Fruit fly (Drosophila melanogaster) whole organism, embryonic: ENCODE measurements around the gene dob.

Experiments used
- Asciz ChIP-seq: fragments of 200-800 bp; sonication (Bioruptor generic); optimal IDR thresholded peaks from 2 replicates; lab custom pipeline; 2017; ENCODE audit warnings: missing biosample characterization, mild to moderate bottlenecking, missing genetic modification characterization, missing genetic modification reagents
- Atf6 ChIP-seq: fragments of 200-800 bp; sonication (Bioruptor generic); IDR thresholded peaks from 2 replicates; pipeline ENCODE4 v1.3.6; 2022; ENCODE audit warnings: missing biosample characterization, missing genetic modification characterization
- Bdp1 ChIP-seq: fragments of 200-800 bp; sonication (Bioruptor generic); optimal IDR thresholded peaks from 3 replicates; lab custom pipeline; 2016; ENCODE audit warnings: missing biosample characterization, missing genetic modification characterization
- Blimp-1 ChIP-seq: fragments of 200-800 bp; sonication (Bioruptor generic); optimal IDR thresholded peaks from 3 replicates; lab custom pipeline; 2018; ENCODE audit warnings: missing biosample characterization, missing genetic modification characterization, mild to moderate bottlenecking, moderate library complexity, missing genetic modification reagents
- CG1024 ChIP-seq: fragments of 200-800 bp; sonication (Bioruptor generic); IDR thresholded peaks from 2 replicates; pipeline ENCODE4 v1.3.6; 2022; ENCODE audit warnings: missing biosample characterization, missing genetic modification characterization
- CG10321 ChIP-seq: fragments of 200-800 bp; sonication (Bioruptor generic); IDR thresholded peaks from 2 replicates; pipeline ENCODE4 v1.3.6; 2022; ENCODE audit warnings: missing biosample characterization, missing genetic modification characterization
- CG10431 ChIP-seq: fragments of 200-800 bp; sonication (Bioruptor generic); optimal IDR thresholded peaks from 3 replicates; lab custom pipeline; 2018; ENCODE audit warnings: missing biosample characterization, mild to moderate bottlenecking, missing genetic modification characterization
- CG10565 ChIP-seq: fragments of 200-800 bp; sonication (Bioruptor generic); optimal IDR thresholded peaks from 3 replicates; lab custom pipeline; 2016; ENCODE audit warnings: missing biosample characterization, mild to moderate bottlenecking, missing genetic modification characterization
- CG12769 ChIP-seq: fragments of 200-800 bp; sonication (Bioruptor generic); optimal IDR thresholded peaks from 2 replicates; lab custom pipeline; 2019; ENCODE audit warnings: missing biosample characterization, mild to moderate bottlenecking, missing genetic modification characterization, moderate library complexity
- CG15269 ChIP-seq: fragments of 200-800 bp; sonication (Bioruptor generic); optimal IDR thresholded peaks from 2 replicates; lab custom pipeline; 2018; ENCODE audit warnings: missing biosample characterization, mild to moderate bottlenecking, missing genetic modification characterization, moderate library complexity
- CG1647 ChIP-seq: fragments of 200-800 bp; sonication (Bioruptor generic); optimal IDR thresholded peaks from 3 replicates; lab custom pipeline; 2016; ENCODE audit warnings: missing biosample characterization, missing genetic modification characterization
- CG16815 ChIP-seq: fragments of 200-800 bp; sonication (Bioruptor generic); optimal IDR thresholded peaks from 3 replicates; lab custom pipeline; 2017; ENCODE audit warnings: missing biosample characterization, mild to moderate bottlenecking, missing genetic modification characterization
- CG17568 ChIP-seq: fragments of 200-800 bp; sonication (Bioruptor generic); optimal IDR thresholded peaks from 2 replicates; lab custom pipeline; 2018; ENCODE audit warnings: missing biosample characterization, mild to moderate bottlenecking, missing genetic modification characterization, moderate library complexity
- CG18619 ChIP-seq: fragments of 200-800 bp; sonication (Bioruptor generic); optimal IDR thresholded peaks from 3 replicates; lab custom pipeline; 2017; ENCODE audit warnings: missing biosample characterization, mild to moderate bottlenecking, missing genetic modification characterization
- CG2199 ChIP-seq: fragments of 200-800 bp; sonication (Bioruptor generic); IDR thresholded peaks from 3 replicates; pipeline ENCODE4 v1.3.6; 2022; ENCODE audit warnings: missing biosample characterization, missing genetic modification characterization
- CG3995 ChIP-seq: fragments of 200-800 bp; sonication (Bioruptor generic); optimal IDR thresholded peaks from 3 replicates; lab custom pipeline; 2016; ENCODE audit warnings: missing biosample characterization, missing genetic modification characterization
- CG4854 ChIP-seq: fragments of 200-800 bp; sonication (Bioruptor generic); optimal IDR thresholded peaks from 2 replicates; lab custom pipeline; 2016; ENCODE audit warnings: missing biosample characterization, missing genetic modification characterization, inconsistent platforms
- CG6654 ChIP-seq: fragments of 200-800 bp; sonication (Bioruptor generic); optimal IDR thresholded peaks from 2 replicates; lab custom pipeline; 2017; ENCODE audit warnings: missing biosample characterization, mild to moderate bottlenecking, missing genetic modification characterization
- CG6683 ChIP-seq: fragments of 200-800 bp; sonication (Bioruptor generic); optimal IDR thresholded peaks from 2 replicates; lab custom pipeline; 2017; ENCODE audit warnings: missing biosample characterization, mild to moderate bottlenecking, missing genetic modification characterization, missing genetic modification reagents
- CG7839 ChIP-seq: fragments of 200-800 bp; sonication (Bioruptor generic); optimal IDR thresholded peaks from 3 replicates; lab custom pipeline; 2018; ENCODE audit warnings: missing biosample characterization, mild to moderate bottlenecking, missing genetic modification characterization, moderate library complexity
- CG7963 ChIP-seq: fragments of 200-800 bp; sonication (Bioruptor generic); IDR thresholded peaks from 3 replicates; pipeline ENCODE4 v1.3.6; 2022; ENCODE audit warnings: missing biosample characterization, missing genetic modification characterization; ENCODE audit not compliant: partially characterized antibody
- CG8089 ChIP-seq: fragments of 200-800 bp; sonication (Bioruptor generic); optimal IDR thresholded peaks from 3 replicates; lab custom pipeline; 2016; ENCODE audit warnings: missing biosample characterization, missing genetic modification characterization
- CG8359 ChIP-seq: fragments of 200-800 bp; sonication (Bioruptor generic); optimal IDR thresholded peaks from 2 replicates; lab custom pipeline; 2017; ENCODE audit warnings: missing biosample characterization, mild to moderate bottlenecking, missing genetic modification characterization, borderline replicate concordance
- Dp ChIP-seq: fragments of 200-800 bp; sonication (Bioruptor generic); optimal IDR thresholded peaks from 2 replicates; lab custom pipeline; 2018; ENCODE audit warnings: missing biosample characterization, mild to moderate bottlenecking, missing genetic modification characterization, moderate library complexity
- E2f1 ChIP-seq: fragments of 200-800 bp; sonication (Bioruptor generic); IDR thresholded peaks from 2 replicates; pipeline ENCODE4 v1.3.6; 2022; ENCODE audit warnings: missing biosample characterization, missing genetic modification characterization
- Ets97D ChIP-seq: fragments of 200-800 bp; sonication (Bioruptor generic); optimal IDR thresholded peaks from 3 replicates; lab custom pipeline; 2016; ENCODE audit warnings: missing biosample characterization, missing genetic modification characterization
- Gsc ChIP-seq: fragments of 200-800 bp; sonication (Bioruptor generic); IDR thresholded peaks from 2 replicates; pipeline ENCODE4 v1.3.6; 2022; ENCODE audit warnings: missing biosample characterization, missing genetic modification characterization
- HLH4C ChIP-seq: fragments of 200-800 bp; sonication (Bioruptor generic); IDR thresholded peaks from 3 replicates; pipeline ENCODE4 v1.3.6; 2022; ENCODE audit warnings: missing biosample characterization, missing genetic modification characterization; ENCODE audit not compliant: partially characterized antibody
- Hey ChIP-seq: fragments of 200-800 bp; sonication (Bioruptor generic); optimal IDR thresholded peaks from 3 replicates; lab custom pipeline; 2018; ENCODE audit warnings: missing biosample characterization, mild to moderate bottlenecking, missing genetic modification characterization
- HmgD ChIP-seq: fragments of 200-800 bp; sonication (Bioruptor generic); optimal IDR thresholded peaks from 3 replicates; lab custom pipeline; 2016; ENCODE audit warnings: missing biosample characterization, missing genetic modification characterization
- Meics ChIP-seq: fragments of 200-800 bp; sonication (Bioruptor generic); optimal IDR thresholded peaks from 2 replicates; lab custom pipeline; 2017; ENCODE audit warnings: missing biosample characterization, mild to moderate bottlenecking, missing genetic modification characterization
- Vsx1 ChIP-seq: fragments of 200-800 bp; sonication (Bioruptor generic); optimal IDR thresholded peaks from 2 replicates; lab custom pipeline; 2017; ENCODE audit warnings: missing biosample characterization, mild to moderate bottlenecking, missing genetic modification characterization, missing genetic modification reagents
- ap ChIP-seq: fragments of 200-800 bp; sonication (Bioruptor generic); IDR thresholded peaks from 2 replicates; pipeline ENCODE4 v1.3.6; 2022; ENCODE audit warnings: missing biosample characterization, missing genetic modification characterization
- az2 ChIP-seq: fragments of 200-800 bp; sonication (Bioruptor generic); optimal IDR thresholded peaks from 3 replicates; lab custom pipeline; 2016; ENCODE audit warnings: missing biosample characterization, missing genetic modification characterization
- bsh ChIP-seq, 2 experiments: fragments of 200-800 bp; sonication (Bioruptor generic); optimal IDR thresholded peaks; 2 replicates each; lab custom pipeline; 2017 to 2018; ENCODE audit warnings: mild to moderate bottlenecking in 2 of 2, missing biosample characterization in 2 of 2, missing genetic modification characterization in 2 of 2, moderate library complexity in 1 of 2
- disco-r ChIP-seq: fragments of 200-800 bp; sonication (Bioruptor generic); optimal IDR thresholded peaks from 2 replicates; lab custom pipeline; 2016; ENCODE audit warnings: missing biosample characterization, missing genetic modification characterization
- gcm2 ChIP-seq: fragments of 200-800 bp; sonication (Bioruptor generic); optimal IDR thresholded peaks from 2 replicates; lab custom pipeline; 2016; ENCODE audit warnings: missing biosample characterization, missing genetic modification characterization
- gsb ChIP-seq: fragments of 200-800 bp; sonication (Bioruptor generic); IDR thresholded peaks from 2 replicates; pipeline ENCODE4 v1.3.6; 2022; ENCODE audit warnings: missing biosample characterization, missing genetic modification characterization
- ind ChIP-seq: fragments of 200-800 bp; sonication (Bioruptor generic); optimal IDR thresholded peaks from 3 replicates; lab custom pipeline; 2016; ENCODE audit warnings: missing biosample characterization, missing genetic modification characterization
- ken ChIP-seq: fragments of 200-800 bp; sonication (Bioruptor generic); IDR thresholded peaks from 3 replicates; pipeline ENCODE4 v1.3.6; 2022; ENCODE audit warnings: missing biosample characterization, missing genetic modification characterization
- lilli ChIP-seq: fragments of 200-800 bp; sonication (Bioruptor generic); optimal IDR thresholded peaks from 3 replicates; lab custom pipeline; 2016; ENCODE audit warnings: missing biosample characterization, missing genetic modification characterization
- lola ChIP-seq, 3 experiments: fragments of >200 bp in 2 of 3; fragments of 200-800 bp in 1 of 3; sonication (Bioruptor generic) in 1 of 3; optimal IDR thresholded peaks; 2 replicates each; lab custom pipeline; 2017 to 2019; ENCODE audit warnings: missing biosample characterization in 3 of 3, missing genetic modification characterization in 3 of 3, mild to moderate bottlenecking in 1 of 3, moderate library complexity in 1 of 3
- luna ChIP-seq: fragments of 200-800 bp; sonication (Bioruptor generic); optimal IDR thresholded peaks from 2 replicates; lab custom pipeline; 2016; ENCODE audit warnings: missing biosample characterization, missing genetic modification characterization
- mam ChIP-seq: fragments of 200-800 bp; sonication (Bioruptor generic); optimal IDR thresholded peaks from 3 replicates; lab custom pipeline; 2016; ENCODE audit warnings: missing biosample characterization, missing genetic modification characterization
- shn ChIP-seq: fragments of 200-800 bp; sonication (Bioruptor generic); optimal IDR thresholded peaks from 3 replicates; lab custom pipeline; 2016; ENCODE audit warnings: missing biosample characterization, missing genetic modification characterization
- slbo ChIP-seq: fragments of 200-800 bp; sonication (Bioruptor generic); IDR thresholded peaks from 2 replicates; pipeline ENCODE4 v1.3.6; 2022; ENCODE audit warnings: missing biosample characterization, missing genetic modification characterization
- sob ChIP-seq: fragments of 200-800 bp; sonication (Bioruptor generic); IDR thresholded peaks from 2 replicates; pipeline ENCODE4 v1.3.6; 2022; ENCODE audit warnings: missing biosample characterization, missing genetic modification characterization
- stwl ChIP-seq: fragments of 200-800 bp; sonication (Bioruptor generic); optimal IDR thresholded peaks from 3 replicates; lab custom pipeline; 2018; ENCODE audit warnings: missing biosample characterization, mild to moderate bottlenecking, missing genetic modification characterization, moderate library complexity
- tap ChIP-seq: fragments of 200-800 bp; optimal IDR thresholded peaks from 3 replicates; lab custom pipeline; 2019; ENCODE audit warnings: missing biosample characterization, mild to moderate bottlenecking, missing genetic modification characterization, moderate library complexity
- vfl ChIP-seq: fragments of 200-800 bp; sonication (Bioruptor generic); optimal IDR thresholded peaks from 2 replicates; lab custom pipeline; 2016; ENCODE audit warnings: missing biosample characterization, missing genetic modification characterization

Gene dob

DNA sequence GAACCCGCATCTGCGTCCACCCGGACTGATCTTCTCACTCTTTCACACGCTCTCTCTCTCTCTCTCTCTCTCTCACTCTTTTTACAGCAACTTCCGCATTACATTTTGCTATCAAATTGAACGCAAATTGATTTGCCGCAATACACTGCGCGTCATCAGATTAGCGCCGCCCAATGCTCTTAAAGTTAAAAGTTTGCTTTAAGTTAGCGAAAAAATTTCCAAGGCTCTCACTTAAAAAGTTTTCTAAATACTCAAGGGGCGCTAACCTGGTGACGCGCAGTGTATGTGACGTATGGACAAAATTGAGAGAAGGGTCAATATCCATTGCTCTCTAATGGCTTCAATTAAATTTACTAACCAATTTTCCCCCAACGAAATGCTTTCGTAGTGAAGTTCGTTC, 44.6 kb upstream of the dob start (continued):
- peak; percentile 67 for TF ChIP-seq gsb (GFP tag; lab: Robert Waterston, UW)
- peak; percentile 64 for TF ChIP-seq CG10431
- TF ChIP-seq CG6683 (GFP tag; lab: Kevin White, UChicago), result peak; percentile 72
- peak; percentile 88 for TF ChIP-seq lilli (GFP tag; lab: Kevin White, UChicago)
- TF ChIP-seq Blimp-1 (GFP tag; lab: Kevin White, UChicago), result peak; percentile 84
- peak; percentile 77 for TF ChIP-seq CG8089 (GFP tag; lab: Kevin White, UChicago)
- peak; percentile 84 for TF ChIP-seq CG1647 (GFP tag; lab: Kevin White, UChicago)
- peak; percentile 90 for TF ChIP-seq slbo
- TF ChIP-seq HLH4C (GFP tag; lab: Robert Waterston, UW), result no peak
- TF ChIP-seq disco-r (GFP tag; lab: Kevin White, UChicago), result peak; percentile 59
- TF ChIP-seq CG15269, result peak; percentile 91
- TF ChIP-seq CG16815, result peak; percentile 71
- peak; percentile 61 for TF ChIP-seq HmgD (GFP tag; lab: Kevin White, UChicago)
- peak; percentile 53 for TF ChIP-seq Ets97D (GFP tag; lab: Kevin White, UChicago)
- no peak for TF ChIP-seq CG7963 (GFP tag; lab: Robert Waterston, UW)
- TF ChIP-seq Gsc, result no peak
- no peak for TF ChIP-seq stwl (tag; lab: Kevin White, UChicago)
- peak; percentile 72; the same call in 2 of the 3 replicates for TF ChIP-seq CG2199 (GFP tag; lab: Robert Waterston, UW)
- peak; percentile 83 for TF ChIP-seq Meics
- peak; percentile 64 for TF ChIP-seq Vsx1
- peak; percentile 85 for TF ChIP-seq tap
- TF ChIP-seq shn (GFP tag; lab: Kevin White, UChicago), result peak; percentile 77
- TF ChIP-seq luna, result peak; percentile 68
- peak; percentile 70 for TF ChIP-seq E2f1 (GFP tag; lab: Robert Waterston, UW)
- peak; percentile 92 for TF ChIP-seq CG7839 (tag; lab: Kevin White, UChicago)
- peak; percentile 86 for TF ChIP-seq Asciz (GFP tag; lab: Kevin White, UChicago)
- peak; percentile 81 for TF ChIP-seq CG18619 (GFP tag; lab: Kevin White, UChicago)
- peak; percentile 71 for TF ChIP-seq CG4854
- peak; percentile 88 for TF ChIP-seq mam (GFP tag; lab: Kevin White, UChicago)
- TF ChIP-seq Hey (tag; lab: Kevin White, UChicago), result peak; percentile 41
- peak; percentile 90 for TF ChIP-seq Atf6 (GFP tag; lab: Robert Waterston, UW)
- peak; percentile 60 for TF ChIP-seq CG1024 (GFP tag; lab: Robert Waterston, UW)
- peak; percentile 90 for TF ChIP-seq az2
- TF ChIP-seq CG12769 (tag; lab: Kevin White, UChicago), result peak; percentile 85
- TF ChIP-seq Bdp1 (GFP tag; lab: Kevin White, UChicago), result peak; percentile 73
- TF ChIP-seq CG10565 (GFP tag; lab: Kevin White, UChicago), result peak; percentile 26
- peak; percentile 86 for TF ChIP-seq ap (GFP tag; lab: Robert Waterston, UW)
- TF ChIP-seq lola (GFP tag; optimal IDR thresholded peaks at IDR 0.05; lab: Kevin White, UChicago), result peak in 1 of 3 experiments; percentile 74
- peak; percentile 74 for TF ChIP-seq gcm2 (GFP tag; lab: Kevin White, UChicago)
- peak; percentile 65 for TF ChIP-seq CG8359 (GFP tag; lab: Kevin White, UChicago)
- TF ChIP-seq CG10321, result peak; percentile 55; the same call in 1 of the 2 replicates
- peak; percentile 83 for TF ChIP-seq sob (GFP tag; lab: Robert Waterston, UW)
- TF ChIP-seq ind (GFP tag; lab: Kevin White, UChicago), result peak; percentile 83
- TF ChIP-seq CG6654 (GFP tag; lab: Kevin White, UChicago), result peak; percentile 55
- peak; percentile 80 for TF ChIP-seq vfl (GFP tag; lab: Kevin White, UChicago)
- no peak for TF ChIP-seq Dp (GFP tag; lab: Kevin White, UChicago)
- TF ChIP-seq CG17568 (GFP tag; lab: Kevin White, UChicago), result peak; percentile 71
- TF ChIP-seq ken (GFP tag; lab: Robert Waterston, UW), result peak; percentile 86
- TF ChIP-seq CG3995, result peak; percentile 12
- peak in 1 of 2 experiments; percentile 92 for TF ChIP-seq bsh (GFP tag; optimal IDR thresholded peaks at IDR 0.05; lab: Kevin White, UChicago)
